Fruit fly (Drosophila melanogaster) whole organism, embryonic: Measurements from ENCODE around the gene CG3036.

ENCODE experiments used
- Antp ChIP-seq: fragments of 200-800 bp; sonication (Bioruptor generic); optimal IDR thresholded peaks from 3 replicates; lab custom pipeline; 2016; ENCODE audit warnings: missing biosample characterization, missing genetic modification characterization
- CG10321 ChIP-seq: fragments of 200-800 bp; sonication (Bioruptor generic); IDR thresholded peaks from 2 replicates; pipeline ENCODE4 v1.3.6; 2022; ENCODE audit warnings: missing biosample characterization, missing genetic modification characterization
- CG11247 ChIP-seq: fragments of 200-800 bp; sonication (Bioruptor generic); IDR thresholded peaks from 2 replicates; pipeline ENCODE4 v1.3.6; 2022; ENCODE audit warnings: missing biosample characterization, missing genetic modification characterization
- CG13296 ChIP-seq: fragments of 200-800 bp; sonication (Bioruptor generic); optimal IDR thresholded peaks from 3 replicates; lab custom pipeline; 2018; ENCODE audit warnings: missing biosample characterization, mild to moderate bottlenecking, missing genetic modification characterization
- CG13424 ChIP-seq: fragments of 200-800 bp; sonication (Bioruptor generic); optimal IDR thresholded peaks from 2 replicates; lab custom pipeline; 2019; ENCODE audit warnings: missing biosample characterization, mild to moderate bottlenecking, missing genetic modification characterization, moderate library complexity
- CG15073 ChIP-seq: fragments of 200-800 bp; sonication (Bioruptor generic); optimal IDR thresholded peaks from 2 replicates; lab custom pipeline; 2016; ENCODE audit warnings: missing biosample characterization, missing genetic modification characterization
- CG15269 ChIP-seq: fragments of 200-800 bp; sonication (Bioruptor generic); optimal IDR thresholded peaks from 2 replicates; lab custom pipeline; 2018; ENCODE audit warnings: missing biosample characterization, mild to moderate bottlenecking, missing genetic modification characterization, moderate library complexity
- CG15514 ChIP-seq: fragments of 200-800 bp; sonication (Bioruptor generic); optimal IDR thresholded peaks from 3 replicates; lab custom pipeline; 2017; ENCODE audit warnings: missing biosample characterization, missing genetic modification characterization, mild to moderate bottlenecking, moderate library complexity, missing genetic modification reagents
- CG16863 ChIP-seq: fragments of 200-800 bp; sonication (Bioruptor generic); optimal IDR thresholded peaks from 3 replicates; lab custom pipeline; 2016; ENCODE audit warnings: missing biosample characterization, missing genetic modification characterization
- CG18599 ChIP-seq: fragments of 200-800 bp; sonication (Bioruptor generic); optimal IDR thresholded peaks from 3 replicates; lab custom pipeline; 2017; ENCODE audit warnings: missing biosample characterization, missing genetic modification characterization, mild to moderate bottlenecking, moderate library complexity, missing genetic modification reagents
- CG2199 ChIP-seq: fragments of 200-800 bp; sonication (Bioruptor generic); IDR thresholded peaks from 3 replicates; pipeline ENCODE4 v1.3.6; 2022; ENCODE audit warnings: missing biosample characterization, missing genetic modification characterization
- CG30403 ChIP-seq: fragments of 200-800 bp; sonication (Bioruptor generic); optimal IDR thresholded peaks from 3 replicates; lab custom pipeline; 2016; ENCODE audit warnings: missing biosample characterization, missing genetic modification characterization
- CG4404 ChIP-seq: fragments of 200-800 bp; sonication (Bioruptor generic); IDR thresholded peaks from 2 replicates; pipeline ENCODE4 v1.3.6; 2022; ENCODE audit warnings: missing biosample characterization, missing genetic modification characterization
- CG5245 ChIP-seq: fragments of 200-800 bp; sonication (Bioruptor generic); optimal IDR thresholded peaks from 3 replicates; lab custom pipeline; 2016; ENCODE audit warnings: missing biosample characterization, missing genetic modification characterization
- CG5953 ChIP-seq: fragments of 200-800 bp; sonication (Bioruptor generic); IDR thresholded peaks from 2 replicates; pipeline ENCODE4 v1.3.6; 2022; ENCODE audit warnings: missing biosample characterization, missing genetic modification characterization
- CG6175 ChIP-seq: fragments of 200-800 bp; sonication (Bioruptor generic); IDR thresholded peaks from 3 replicates; pipeline ENCODE4 v1.3.6; 2022; ENCODE audit warnings: missing biosample characterization, missing genetic modification characterization
- CG6689 ChIP-seq: fragments of 200-800 bp; sonication (Bioruptor generic); IDR thresholded peaks from 2 replicates; pipeline ENCODE4 v1.3.6; 2022; ENCODE audit warnings: missing biosample characterization, missing genetic modification characterization
- CG8359 ChIP-seq: fragments of 200-800 bp; sonication (Bioruptor generic); optimal IDR thresholded peaks from 2 replicates; lab custom pipeline; 2017; ENCODE audit warnings: missing biosample characterization, mild to moderate bottlenecking, missing genetic modification characterization, borderline replicate concordance
- CG8944 ChIP-seq: fragments of 200-800 bp; sonication (Bioruptor generic); optimal IDR thresholded peaks from 3 replicates; lab custom pipeline; 2016; ENCODE audit warnings: missing biosample characterization, missing genetic modification characterization
- CG9932 ChIP-seq: fragments of 200-800 bp; sonication (Bioruptor generic); IDR thresholded peaks from 2 replicates; pipeline ENCODE4 v1.3.6; 2022; ENCODE audit warnings: missing biosample characterization, missing genetic modification characterization
- CTCF ChIP-seq: fragments of 200-800 bp; sonication (Bioruptor generic); optimal IDR thresholded peaks from 2 replicates; lab custom pipeline; 2017; ENCODE audit warnings: missing biosample characterization, mild to moderate bottlenecking, missing genetic modification characterization, moderate library complexity
- D19A ChIP-seq: fragments of 200-800 bp; optimal IDR thresholded peaks from 3 replicates; lab custom pipeline; 2019; ENCODE audit warnings: missing biosample characterization, mild to moderate bottlenecking, missing genetic modification characterization, moderate library complexity
- D19B ChIP-seq: fragments of 200-800 bp; sonication (Bioruptor generic); optimal IDR thresholded peaks from 2 replicates; lab custom pipeline; 2017; ENCODE audit warnings: missing biosample characterization, mild to moderate bottlenecking, missing genetic modification characterization
- Hand ChIP-seq: fragments of 200-800 bp; sonication (Bioruptor generic); optimal IDR thresholded peaks from 2 replicates; lab custom pipeline; 2017; ENCODE audit warnings: mild to moderate bottlenecking, missing biosample characterization, missing genetic modification reagents, missing genetic modification characterization
- MBD-R2 ChIP-seq: fragments of 200-800 bp; sonication (Bioruptor generic); IDR thresholded peaks from 2 replicates; pipeline ENCODE4 v1.3.6; 2022; ENCODE audit warnings: missing biosample characterization, missing genetic modification characterization
- MESR4 ChIP-seq: fragments of 200-800 bp; sonication (Bioruptor generic); optimal IDR thresholded peaks from 2 replicates; lab custom pipeline; 2018; ENCODE audit warnings: missing biosample characterization, mild to moderate bottlenecking, missing genetic modification characterization, moderate library complexity
- NK7.1 ChIP-seq: fragments of 200-800 bp; sonication (Bioruptor generic); optimal IDR thresholded peaks from 3 replicates; lab custom pipeline; 2016; ENCODE audit warnings: missing biosample characterization, missing genetic modification characterization
- Nf-YB ChIP-seq: fragments of 200-800 bp; sonication (Bioruptor generic); optimal IDR thresholded peaks from 3 replicates; lab custom pipeline; 2019; ENCODE audit warnings: missing biosample characterization, mild to moderate bottlenecking, missing genetic modification characterization, moderate library complexity
- Six4 ChIP-seq: fragments of 200-800 bp; sonication (Bioruptor generic); optimal IDR thresholded peaks from 2 replicates; lab custom pipeline; 2016; ENCODE audit warnings: missing biosample characterization, missing genetic modification characterization
- ac ChIP-seq: fragments of 200-800 bp; sonication (Bioruptor generic); optimal IDR thresholded peaks from 3 replicates; lab custom pipeline; 2017; ENCODE audit warnings: missing biosample characterization, mild to moderate bottlenecking, missing genetic modification characterization
- ara ChIP-seq: fragments of 200-800 bp; sonication (Bioruptor generic); IDR thresholded peaks from 2 replicates; pipeline ENCODE4 v1.3.6; 2022; ENCODE audit warnings: missing biosample characterization, missing genetic modification characterization
- bab2 ChIP-seq: fragments of 200-800 bp; sonication (Bioruptor generic); optimal IDR thresholded peaks from 2 replicates; lab custom pipeline; 2016; ENCODE audit warnings: missing biosample characterization, missing genetic modification characterization
- bowl ChIP-seq: fragments of 200-800 bp; sonication (Bioruptor generic); IDR thresholded peaks from 2 replicates; pipeline ENCODE4 v1.3.6; 2022; ENCODE audit warnings: missing biosample characterization, missing genetic modification characterization
- cad ChIP-seq: fragments of >200 bp; optimal IDR thresholded peaks from 2 replicates; lab custom pipeline; 2017; ENCODE audit warnings: missing biosample characterization, missing genetic modification characterization
- caup ChIP-seq: fragments of 200-800 bp; sonication (Bioruptor generic); optimal IDR thresholded peaks from 3 replicates; lab custom pipeline; 2017; ENCODE audit warnings: missing biosample characterization, mild to moderate bottlenecking, missing genetic modification characterization, moderate library complexity; ENCODE audit not compliant: severe bottlenecking
- crp ChIP-seq, 2 experiments: fragments of 200-800 bp; sonication (Bioruptor generic); optimal IDR thresholded peaks; 2 replicates in 1 of 2; 3 replicates in 1 of 2; lab custom pipeline; 2017; ENCODE audit warnings: missing biosample characterization in 2 of 2, missing genetic modification characterization in 2 of 2, mild to moderate bottlenecking in 1 of 2, moderate library complexity in 1 of 2
- dan ChIP-seq: fragments of 200-800 bp; sonication (Bioruptor generic); IDR thresholded peaks from 2 replicates; pipeline ENCODE4 v1.3.6; 2022; ENCODE audit warnings: missing biosample characterization, missing genetic modification characterization
- dmrt99B ChIP-seq: fragments of 200-800 bp; sonication (Bioruptor generic); optimal IDR thresholded peaks from 2 replicates; lab custom pipeline; 2018; ENCODE audit warnings: missing biosample characterization, mild to moderate bottlenecking, missing genetic modification characterization, moderate library complexity
- h ChIP-seq: fragments of >200 bp; optimal IDR thresholded peaks from 2 replicates; lab custom pipeline; 2017
- hkb ChIP-seq, 2 experiments: fragments of 200-800 bp in 1 of 2; fragments of >200 bp in 1 of 2; sonication (Bioruptor generic) in 1 of 2; IDR thresholded peaks in 1 of 2; optimal IDR thresholded peaks in 1 of 2; 2 replicates each; pipeline versions ENCODE4 v1.3.6 to Lab custom; 2017 to 2022; ENCODE audit warnings: missing biosample characterization in 1 of 2, missing genetic modification characterization in 1 of 2
- klu ChIP-seq: fragments of 200-800 bp; sonication (Bioruptor generic); IDR thresholded peaks from 2 replicates; pipeline ENCODE4 v1.3.6; 2022; ENCODE audit warnings: missing biosample characterization, missing genetic modification characterization
- lola ChIP-seq, 3 experiments: fragments of >200 bp in 2 of 3; fragments of 200-800 bp in 1 of 3; sonication (Bioruptor generic) in 1 of 3; optimal IDR thresholded peaks; 2 replicates each; lab custom pipeline; 2017 to 2019; ENCODE audit warnings: missing biosample characterization in 3 of 3, missing genetic modification characterization in 3 of 3, mild to moderate bottlenecking in 1 of 3, moderate library complexity in 1 of 3
- otp ChIP-seq: fragments of 200-800 bp; sonication (Bioruptor generic); IDR thresholded peaks from 3 replicates; pipeline ENCODE4, ENCODE4 v1.3.6; 2022; ENCODE audit warnings: missing biosample characterization, missing genetic modification characterization
- ranshi ChIP-seq: fragments of 200-800 bp; sonication (Bioruptor generic); IDR thresholded peaks from 2 replicates; pipeline ENCODE4 v1.3.6; 2022; ENCODE audit warnings: missing biosample characterization, missing genetic modification characterization
- scrt ChIP-seq: fragments of 200-800 bp; sonication (Bioruptor generic); optimal IDR thresholded peaks from 2 replicates; lab custom pipeline; 2018; ENCODE audit warnings: missing biosample characterization, mild to moderate bottlenecking, missing genetic modification characterization, moderate library complexity
- sisA ChIP-seq: fragments of 200-800 bp; sonication (Bioruptor generic); IDR thresholded peaks from 2 replicates; pipeline ENCODE4 v1.3.6; 2022; ENCODE audit warnings: missing biosample characterization, missing genetic modification characterization
- sob ChIP-seq: fragments of 200-800 bp; sonication (Bioruptor generic); IDR thresholded peaks from 2 replicates; pipeline ENCODE4 v1.3.6; 2022; ENCODE audit warnings: missing biosample characterization, missing genetic modification characterization
- sr ChIP-seq: fragments of 200-800 bp; sonication (Bioruptor generic); IDR thresholded peaks from 3 replicates; pipeline ENCODE4 v1.3.6; 2022; ENCODE audit warnings: missing biosample characterization, missing genetic modification characterization
- tap ChIP-seq: fragments of 200-800 bp; optimal IDR thresholded peaks from 3 replicates; lab custom pipeline; 2019; ENCODE audit warnings: missing biosample characterization, mild to moderate bottlenecking, missing genetic modification characterization, moderate library complexity
- vnd ChIP-seq: fragments of 200-800 bp; sonication (Bioruptor generic); IDR thresholded peaks from 3 replicates; pipeline ENCODE4 v1.3.6; 2022; ENCODE audit warnings: missing biosample characterization, missing genetic modification characterization; ENCODE audit not compliant: partially characterized antibody
- zen ChIP-seq: fragments of 200-800 bp; sonication (Bioruptor generic); optimal IDR thresholded peaks from 3 replicates; lab custom pipeline; 2018; ENCODE audit warnings: missing biosample characterization, mild to moderate bottlenecking, missing genetic modification characterization, moderate library complexity

CG3036 gene

DNA sequence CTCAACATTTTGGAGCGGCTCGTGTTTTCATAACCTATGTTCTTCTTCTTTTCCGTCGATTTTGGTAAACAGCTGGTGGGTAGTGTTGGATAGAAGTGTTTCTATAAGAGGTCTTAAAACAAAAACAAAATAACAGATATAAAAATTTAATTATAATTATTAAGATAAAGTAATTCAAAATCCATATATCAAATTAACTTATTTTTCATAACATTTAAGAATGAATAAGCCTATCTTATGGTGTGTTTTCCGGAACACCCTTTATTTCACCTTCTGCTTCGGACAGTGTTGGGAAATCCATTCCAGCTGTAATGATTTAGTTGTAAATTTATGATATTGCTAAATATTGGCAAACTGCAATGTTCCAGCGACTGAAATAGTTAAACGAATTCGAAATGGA, 41.6 kb upstream of the CG3036 start, which contains the start of the genes mRpS2 and Mon1 (continued):
- TF ChIP-seq CTCF (peak; percentile 37), CG2199 (GFP tag; lab: Robert Waterston, UW) (peak; percentile 93), CG10321 (peak; percentile 80), CG13424 (peak; percentile 97), CG6175 (GFP tag; lab: Robert Waterston, UW) (peak; percentile 93), crp (GFP tag; optimal IDR thresholded peaks at IDR 0.05; lab: Kevin White, UChicago) (peak; percentile 64 to 91), CG15269 (tag; lab: Kevin White, UChicago) (peak; percentile 96), tap (peak; percentile 94), CG15514 (GFP tag; lab: Kevin White, UChicago) (peak; percentile 93), hkb (optimal IDR thresholded peaks at IDR 0.05; lab: Kevin White, UChicago) (no peak), hkb (GFP tag; IDR thresholded peaks at IDR 0.05; lab: Robert Waterston, UW) (peak; percentile 93), MESR4 (GFP tag; lab: Kevin White, UChicago) (peak; percentile 80), vnd (no peak), CG13296 (GFP tag; lab: Kevin White, UChicago) (peak; percentile 93), CG4404 (GFP tag; lab: Robert Waterston, UW) (peak; percentile 85), sob (peak; percentile 98), h (lab: Kevin White, UChicago) (no peak), sisA (GFP tag; lab: Robert Waterston, UW) (peak; percentile 94), NK7.1 (GFP tag; lab: Kevin White, UChicago) (peak; percentile 49), caup (GFP tag; lab: Kevin White, UChicago) (peak; percentile 94), CG5953 (GFP tag; lab: Robert Waterston, UW) (peak; percentile 95), klu (peak; percentile 89), CG16863 (peak; percentile 51), bowl (GFP tag; lab: Robert Waterston, UW) (peak; percentile 92), Nf-YB (GFP tag; lab: Kevin White, UChicago) (peak; percentile 74), otp (peak; percentile 95), CG11247 (GFP tag; lab: Robert Waterston, UW) (peak; percentile 95), bab2 (GFP tag; lab: Kevin White, UChicago) (peak; percentile 83), cad (GFP tag; lab: Kevin White, UChicago) (no peak), dan (GFP tag; lab: Robert Waterston, UW) (no peak), CG5245 (GFP tag; lab: Kevin White, UChicago) (peak; percentile 91), D19B (peak; percentile 87), CG8944 (GFP tag; lab: Kevin White, UChicago) (peak; percentile 69), lola (GFP tag; optimal IDR thresholded peaks at IDR 0.05; lab: Kevin White, UChicago) (peak in 1 of 3 experiments; percentile 94), ara (GFP tag; lab: Robert Waterston, UW) (peak; percentile 96), ac (GFP tag; lab: Kevin White, UChicago) (peak; percentile 37), D19A (tag; lab: Kevin White, UChicago) (peak; percentile 86), sr (GFP tag; lab: Robert Waterston, UW) (peak; percentile 78; the same call in 2 of the 3 replicates), MBD-R2 (GFP tag; lab: Robert Waterston, UW) (peak; percentile 99), CG9932 (peak; percentile 98), Six4 (GFP tag; lab: Kevin White, UChicago) (peak; percentile 92), CG15073 (GFP tag; lab: Kevin White, UChicago) (peak; percentile 63), Antp (peak; percentile 74), scrt (GFP tag; lab: Kevin White, UChicago) (peak; percentile 88), ranshi (peak; percentile 96), zen (tag; lab: Kevin White, UChicago) (peak; percentile 96), CG8359 (GFP tag; lab: Kevin White, UChicago) (peak; percentile 71), CG18599 (peak; percentile 97), CG6689 (peak; percentile 98), Hand (GFP tag; lab: Kevin White, UChicago) (peak; percentile 86), dmrt99B (tag; lab: Kevin White, UChicago) (peak; percentile 94), CG30403 (GFP tag; lab: Kevin White, UChicago) (peak; percentile 95)
